Fruit fly (Drosophila melanogaster): ENCODE data around the gene CTCF.

- TF ChIP-seq lz (GFP tag; optimal IDR thresholded peaks at IDR 0.05) (no peak), CG6792 (GFP tag; optimal IDR thresholded peaks at IDR 0.05) (no peak), Hr4 (GFP tag; optimal IDR thresholded peaks at IDR 0.05) (no peak), acj6 (GFP tag; optimal IDR thresholded peaks at IDR 0.05) (no peak), CG11762 (GFP tag; optimal IDR thresholded peaks at IDR 0.05; ENCODE audit: insufficient read depth) (no peak), CG1621 (tag; optimal IDR thresholded peaks at IDR 0.05) (no peak), Sox102F (GFP tag; optimal IDR thresholded peaks at IDR 0.05) (peak; percentile 1)
These were observed 13.8 kb upstream of the CTCF start for dm6 chr3L:7370231-7370882.
